Worm (Caenorhabditis elegans): ENCODE measurements around the gene sbt-1.
"Not testable (repeated sequence)": the region's sequence is repeated elsewhere in the genome, so short reads cannot be mapped to it uniquely, and the experiment has no call there.

DNA sequence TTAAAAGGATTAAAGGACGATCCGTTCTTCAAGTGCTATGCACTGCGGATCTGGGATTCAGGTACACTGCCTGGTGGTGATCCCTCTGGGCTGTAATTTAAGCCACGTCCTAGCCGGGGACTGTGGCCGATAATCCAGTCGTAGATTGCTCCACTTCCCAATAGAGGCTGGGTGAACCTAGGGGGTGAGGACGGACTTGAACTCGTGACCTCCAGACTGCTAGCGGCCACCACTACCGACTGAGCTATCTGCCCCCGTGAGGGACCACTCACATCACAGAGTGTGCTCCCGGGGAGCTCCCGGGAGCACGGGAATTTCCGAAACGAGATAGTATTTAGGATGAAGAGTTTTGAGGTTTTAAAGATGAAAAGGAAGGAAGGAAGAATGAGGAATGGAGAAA is 33.3 kb downstream of the sbt-1 start:
- not testable (repeated sequence) for TF ChIP-seq egl-13 (tag; optimal IDR thresholded peaks at IDR 0.05); ces-1 (GFP tag; optimal IDR thresholded peaks at IDR 0.05); C04F5.9 (tag; optimal IDR thresholded peaks at IDR 0.05); fkh-4 (tag; optimal IDR thresholded peaks at IDR 0.05; ENCODE audit: borderline replicate concordance); lin-13 (GFP tag; optimal IDR thresholded peaks at IDR 0.05); zag-1 (tag; optimal IDR thresholded peaks at IDR 0.05); nhr-84 (tag; optimal IDR thresholded peaks at IDR 0.05); jun-1 (tag; optimal IDR thresholded peaks at IDR 0.05); unc-130 (tag; optimal IDR thresholded peaks at IDR 0.05); aha-1 (tag; optimal IDR thresholded peaks at IDR 0.05); lsy-2 (tag; optimal IDR thresholded peaks at IDR 0.05); isw-1 (GFP tag; IDR thresholded peaks at IDR 0.05); nhr-77 (tag; optimal IDR thresholded peaks at IDR 0.05)
- TF ChIP-seq nhr-19 (GFP tag; conservative IDR thresholded peaks at IDR 0.05): peak; percentile 39

Data from whole organism, L1 larva.